Worm (Caenorhabditis elegans) whole organism, mixed stage, embryonic: ENCODE data around the gene disl-2.
A peak's percentile ranks its signal among the peaks of the same experiment; 100 is the strongest.

Source experiments
- blmp-1 ChIP-seq: fragments of 150-350 bp; optimal IDR thresholded peaks from 2 replicates; lab custom pipeline; 2014; ENCODE audit warnings: missing biosample characterization, missing genetic modification characterization
- ces-1 ChIP-seq: fragments of 150-350 bp; optimal IDR thresholded peaks from 2 replicates; lab custom pipeline; 2014; ENCODE audit warnings: missing biosample characterization, missing genetic modification reagents, missing genetic modification characterization
- cnd-1 ChIP-seq: fragments of 200-800 bp; sonication (Bioruptor generic); optimal IDR thresholded peaks from 2 replicates; lab custom pipeline; 2018; ENCODE audit warnings: mild to moderate bottlenecking, missing genetic modification characterization, missing compliant biosample characterization
- drap-1 ChIP-seq: fragments of 200-800 bp; sonication (Bioruptor generic); optimal IDR thresholded peaks from 3 replicates; lab custom pipeline; 2018; ENCODE audit warnings: mild to moderate bottlenecking, missing genetic modification characterization, missing compliant biosample characterization
- lsy-2 ChIP-seq: fragments of 150-350 bp; optimal IDR thresholded peaks from 2 replicates; lab custom pipeline; 2014; ENCODE audit warnings: missing biosample characterization, missing genetic modification characterization
- mls-2 ChIP-seq: sonication (generic microtip); optimal IDR thresholded peaks from 2 replicates; lab custom pipeline; 2016; ENCODE audit warnings: mild to moderate bottlenecking, missing genetic modification characterization, moderate library complexity, missing compliant biosample characterization
- nhr-12 ChIP-seq: fragments of 150-350 bp; optimal IDR thresholded peaks from 2 replicates; lab custom pipeline; 2014; ENCODE audit warnings: missing biosample characterization, missing genetic modification characterization
- nhr-2 ChIP-seq: fragments of 150-350 bp; optimal IDR thresholded peaks from 2 replicates; lab custom pipeline; 2014; ENCODE audit warnings: missing biosample characterization, missing genetic modification characterization
- nhr-237 ChIP-seq: fragments of 150-350 bp; optimal IDR thresholded peaks from 2 replicates; lab custom pipeline; 2014; ENCODE audit warnings: missing biosample characterization, missing genetic modification characterization
- nhr-76 ChIP-seq: sonication (generic microtip); optimal IDR thresholded peaks from 2 replicates; lab custom pipeline; 2017; ENCODE audit warnings: missing biosample characterization, missing genetic modification characterization
- snpc-4 ChIP-seq: fragments of 150-350 bp; optimal IDR thresholded peaks from 2 replicates; lab custom pipeline; 2014; ENCODE audit warnings: missing biosample characterization, missing genetic modification characterization
- unc-39 ChIP-seq: fragments of 150-350 bp; optimal IDR thresholded peaks from 2 replicates; lab custom pipeline; 2014; ENCODE audit warnings: missing biosample characterization, missing genetic modification characterization
- unc-62 ChIP-seq: fragments of 150-350 bp; optimal IDR thresholded peaks from 2 replicates; lab custom pipeline; 2014; ENCODE audit warnings: missing biosample characterization, missing genetic modification reagents, missing genetic modification characterization
- zip-8 ChIP-seq: fragments of 150-350 bp; optimal IDR thresholded peaks from 2 replicates; lab custom pipeline; 2014; ENCODE audit warnings: missing biosample characterization, missing genetic modification characterization

ce11 chrIII:5449762-5450308, 6.9 kb downstream of the disl-2 start, which contains the start of gene F48E8.8:
- TF ChIP-seq unc-62 (GFP tag; lab: Kevin White, UChicago): no peak
- TF ChIP-seq zip-8: no peak
- TF ChIP-seq mls-2 (tag; lab: Kevin White, UChicago): no peak
- no peak for TF ChIP-seq drap-1 (GFP tag; lab: Kevin White, UChicago)
- no peak for TF ChIP-seq snpc-4 (tag; lab: Kevin White, UChicago)
- no peak for TF ChIP-seq nhr-76 (tag; lab: Kevin White, UChicago)
- no peak for TF ChIP-seq nhr-237 (tag; lab: Kevin White, UChicago)
- TF ChIP-seq blmp-1 (tag; lab: Kevin White, UChicago): no peak
- no peak for TF ChIP-seq cnd-1 (tag; lab: Kevin White, UChicago)
- no peak for TF ChIP-seq unc-39
- TF ChIP-seq lsy-2 (tag; lab: Kevin White, UChicago): peak; percentile 49
- no peak for TF ChIP-seq nhr-12
- TF ChIP-seq ces-1 (GFP tag; lab: Kevin White, UChicago): peak; percentile 30
- TF ChIP-seq nhr-2 (tag; lab: Kevin White, UChicago): no peak
